Worm (Caenorhabditis elegans) whole organism, L1 larva: ENCODE measurements around the gene asm-1.
A peak's percentile ranks its signal among the peaks of the same experiment; 100 is the strongest.

Source experiments
- C04F5.9 ChIP-seq: sonication (generic microtip); optimal IDR thresholded peaks from 2 replicates; lab custom pipeline; 2016; ENCODE audit warnings: missing genetic modification characterization, missing compliant biosample characterization
- C34B4.2 ChIP-seq: sonication (generic microtip); optimal IDR thresholded peaks from 2 replicates; lab custom pipeline; 2017; ENCODE audit warnings: mild to moderate bottlenecking, missing genetic modification characterization, missing compliant biosample characterization
- Y116A8C.19 ChIP-seq: sonication (generic microtip); optimal IDR thresholded peaks from 2 replicates; lab custom pipeline; 2016; ENCODE audit warnings: missing compliant biosample characterization, missing genetic modification characterization, borderline replicate concordance
- aha-1 ChIP-seq: fragments of 150-350 bp; optimal IDR thresholded peaks from 2 replicates; lab custom pipeline; 2014; ENCODE audit warnings: missing biosample characterization, missing genetic modification characterization
- blmp-1 ChIP-seq: fragments of 150-350 bp; optimal IDR thresholded peaks from 2 replicates; lab custom pipeline; 2014; ENCODE audit warnings: missing biosample characterization, missing genetic modification characterization
- ceh-63 ChIP-seq: fragments of 200-800 bp; sonication (Bioruptor generic); optimal IDR thresholded peaks from 2 replicates; lab custom pipeline; 2018; ENCODE audit warnings: mild to moderate bottlenecking, missing genetic modification characterization, missing compliant biosample characterization
- ceh-8 ChIP-seq: fragments of 200-800 bp; sonication (Bioruptor generic); optimal IDR thresholded peaks from 2 replicates; lab custom pipeline; 2018; ENCODE audit warnings: mild to moderate bottlenecking, missing genetic modification characterization, moderate library complexity, missing compliant biosample characterization
- ceh-88 ChIP-seq: fragments of 200-800 bp; sonication (Bioruptor generic); IDR thresholded peaks from 2 replicates; pipeline ENCODE4 v1.3.6; 2022; ENCODE audit warnings: missing genetic modification characterization, missing compliant biosample characterization
- ces-1 ChIP-seq: fragments of 150-350 bp; optimal IDR thresholded peaks from 2 replicates; lab custom pipeline; 2014; ENCODE audit warnings: missing biosample characterization, missing genetic modification reagents, missing genetic modification characterization
- dpl-1 ChIP-seq, 3 experiments: fragments of 150-350 bp in 2 of 3; sonication (generic microtip) in 1 of 3; optimal IDR thresholded peaks; 2 replicates each; lab custom pipeline; 2014 to 2017; ENCODE audit warnings: missing biosample characterization in 3 of 3, missing genetic modification characterization in 3 of 3, missing genetic modification reagents in 3 of 3
- dsc-1 ChIP-seq: sonication (generic microtip); optimal IDR thresholded peaks from 2 replicates; lab custom pipeline; 2016; ENCODE audit warnings: mild to moderate bottlenecking, missing genetic modification characterization, missing compliant biosample characterization
- efl-1 ChIP-seq, 4 experiments: fragments of 150-350 bp; optimal IDR thresholded peaks in 3 of 4; peaks in 1 of 4; 1 replicate in 1 of 4; 2 replicates in 3 of 4; lab custom pipeline; 2014; ENCODE audit warnings: missing biosample characterization in 2 of 4, missing genetic modification characterization in 2 of 4, missing genetic modification reagents in 2 of 4
- elt-2 ChIP-seq: sonication (generic microtip); optimal IDR thresholded peaks from 2 replicates; lab custom pipeline; 2016; ENCODE audit warnings: missing genetic modification characterization, mild to moderate bottlenecking, inconsistent platforms, missing compliant biosample characterization, missing genetic modification reagents
- elt-3 ChIP-seq, 6 experiments: fragments of 150-350 bp in 1 of 6; sonication (generic microtip); optimal IDR thresholded peaks; 2 replicates each; lab custom pipeline; 2017 to 2018; ENCODE audit warnings: missing biosample characterization in 6 of 6, missing genetic modification characterization in 6 of 6, inconsistent platforms in 1 of 6
- fkh-4 ChIP-seq: sonication (generic microtip); optimal IDR thresholded peaks from 2 replicates; lab custom pipeline; 2016; ENCODE audit warnings: missing compliant biosample characterization, missing genetic modification characterization, borderline replicate concordance
- grh-1 ChIP-seq: fragments of 200-800 bp; sonication (Bioruptor generic); IDR thresholded peaks from 2 replicates; pipeline ENCODE4 v1.3.6; 2022; ENCODE audit warnings: missing genetic modification reagents, missing genetic modification characterization, missing compliant biosample characterization
- hlh-17 ChIP-seq: fragments of 200-800 bp; sonication (Bioruptor generic); optimal IDR thresholded peaks from 2 replicates; lab custom pipeline; 2018; ENCODE audit warnings: missing genetic modification characterization, mild to moderate bottlenecking, missing compliant biosample characterization, moderate library complexity, borderline replicate concordance
- hpl-2 ChIP-seq: fragments of 150-350 bp; optimal IDR thresholded peaks from 2 replicates; lab custom pipeline; 2014; ENCODE audit warnings: missing biosample characterization, missing genetic modification reagents, missing genetic modification characterization
- irx-1 ChIP-seq: sonication (generic microtip); optimal IDR thresholded peaks from 2 replicates; lab custom pipeline; 2016; ENCODE audit warnings: missing genetic modification characterization, missing compliant biosample characterization
- isw-1 ChIP-seq: fragments of 200-800 bp; sonication (Bioruptor generic); IDR thresholded peaks from 2 replicates; pipeline ENCODE4 v1.3.6; 2022; ENCODE audit warnings: missing genetic modification characterization, missing compliant biosample characterization
- lin-13 ChIP-seq: fragments of 150-350 bp; optimal IDR thresholded peaks from 2 replicates; lab custom pipeline; 2014; ENCODE audit warnings: missing biosample characterization, missing genetic modification reagents, missing genetic modification characterization
- lin-14 ChIP-seq: fragments of 200-800 bp; sonication (Bioruptor generic); optimal IDR thresholded peaks from 2 replicates; lab custom pipeline; 2018; ENCODE audit warnings: mild to moderate bottlenecking, missing genetic modification characterization, moderate library complexity, missing compliant biosample characterization
- lin-39 ChIP-seq: fragments of 150-350 bp; optimal IDR thresholded peaks from 2 replicates; lab custom pipeline; 2014; ENCODE audit warnings: missing biosample characterization, missing genetic modification reagents, missing genetic modification characterization
- lir-3 ChIP-seq: sonication (generic microtip); optimal IDR thresholded peaks from 2 replicates; lab custom pipeline; 2016; ENCODE audit warnings: mild to moderate bottlenecking, missing genetic modification characterization, moderate library complexity, missing compliant biosample characterization; ENCODE audit not compliant: poor library complexity
- nhr-19 ChIP-seq: fragments of 200-800 bp; sonication (Bioruptor generic); conservative IDR thresholded peaks from 2 replicates; pipeline ENCODE4 v1.3.6; 2022; ENCODE audit warnings: missing genetic modification characterization, missing compliant biosample characterization
- nhr-20 ChIP-seq: sonication (generic microtip); optimal IDR thresholded peaks from 2 replicates; lab custom pipeline; 2016; ENCODE audit warnings: mild to moderate bottlenecking, missing genetic modification characterization, missing compliant biosample characterization
- nhr-237 ChIP-seq: fragments of 150-350 bp; optimal IDR thresholded peaks from 2 replicates; lab custom pipeline; 2014; ENCODE audit warnings: missing biosample characterization, missing genetic modification characterization
- nhr-28 ChIP-seq: fragments of 150-350 bp; optimal IDR thresholded peaks from 2 replicates; lab custom pipeline; 2014; ENCODE audit warnings: missing biosample characterization, missing genetic modification characterization
- nhr-47 ChIP-seq: sonication (generic microtip); optimal IDR thresholded peaks from 2 replicates; lab custom pipeline; 2016; ENCODE audit warnings: mild to moderate bottlenecking, missing genetic modification characterization, moderate library complexity, missing compliant biosample characterization
- nhr-71 ChIP-seq: sonication (generic microtip); optimal IDR thresholded peaks from 2 replicates; lab custom pipeline; 2016; ENCODE audit warnings: mild to moderate bottlenecking, missing genetic modification characterization, moderate library complexity, missing compliant biosample characterization
- nhr-76 ChIP-seq: sonication (generic microtip); optimal IDR thresholded peaks from 2 replicates; lab custom pipeline; 2017; ENCODE audit warnings: missing biosample characterization, missing genetic modification characterization
- nhr-84 ChIP-seq: sonication (generic microtip); optimal IDR thresholded peaks from 2 replicates; lab custom pipeline; 2017; ENCODE audit warnings: missing biosample characterization, missing genetic modification characterization
- nhr-85 ChIP-seq: sonication (generic microtip); peaks from one replicate; lab custom pipeline; 2016; ENCODE audit warnings: missing genetic modification characterization, inconsistent platforms, missing compliant biosample characterization
- nhr-90 ChIP-seq: sonication (generic microtip); optimal IDR thresholded peaks from 2 replicates; lab custom pipeline; 2016; ENCODE audit warnings: mild to moderate bottlenecking, missing genetic modification characterization, missing compliant biosample characterization; ENCODE audit not compliant: poor library complexity
- pag-3 ChIP-seq: sonication (generic microtip); optimal IDR thresholded peaks from 2 replicates; lab custom pipeline; 2017; ENCODE audit warnings: missing genetic modification characterization, mild to moderate bottlenecking, missing compliant biosample characterization, antibody characterized with exemption, borderline replicate concordance; ENCODE audit not compliant: insufficient read depth
- pax-3 ChIP-seq: fragments of 200-800 bp; sonication (Bioruptor generic); optimal IDR thresholded peaks from 2 replicates; lab custom pipeline; 2018; ENCODE audit warnings: mild to moderate bottlenecking, missing genetic modification characterization, moderate library complexity, missing compliant biosample characterization
- pqm-1 ChIP-seq: sonication (generic microtip); optimal IDR thresholded peaks from 3 replicates; lab custom pipeline; 2017; ENCODE audit warnings: missing biosample characterization, missing genetic modification characterization
- rnt-1 ChIP-seq: sonication (generic microtip); optimal IDR thresholded peaks from 2 replicates; lab custom pipeline; 2016; ENCODE audit warnings: mild to moderate bottlenecking, missing genetic modification characterization, moderate library complexity, missing compliant biosample characterization
- skn-1 ChIP-seq: fragments of 150-350 bp; optimal IDR thresholded peaks from 2 replicates; lab custom pipeline; 2014; ENCODE audit warnings: missing biosample characterization, missing genetic modification characterization
- sptf-1 ChIP-seq: fragments of 150-350 bp; optimal IDR thresholded peaks from 2 replicates; lab custom pipeline; 2014; ENCODE audit warnings: missing biosample characterization, missing genetic modification characterization
- swsn-7 ChIP-seq: sonication (generic microtip); optimal IDR thresholded peaks from 2 replicates; lab custom pipeline; 2016; ENCODE audit warnings: missing genetic modification characterization, missing compliant biosample characterization
- unc-98 ChIP-seq: fragments of 200-800 bp; sonication (Bioruptor generic); IDR thresholded peaks from 2 replicates; pipeline ENCODE4 v1.3.6; 2022; ENCODE audit warnings: missing genetic modification characterization, missing compliant biosample characterization
- vab-15 ChIP-seq: sonication (generic microtip); optimal IDR thresholded peaks from 2 replicates; lab custom pipeline; 2017; ENCODE audit warnings: missing genotype, mild to moderate bottlenecking, missing genetic modification characterization, missing compliant biosample characterization
- xbp-1 ChIP-seq: sonication (generic microtip); optimal IDR thresholded peaks from 2 replicates; lab custom pipeline; 2016; ENCODE audit warnings: missing genetic modification characterization, missing compliant biosample characterization
- zag-1 ChIP-seq: fragments of 150-350 bp; optimal IDR thresholded peaks from 2 replicates; lab custom pipeline; 2014; ENCODE audit warnings: missing biosample characterization, missing genetic modification characterization

asm-1 gene

ce11 chrII:6870803-6871202 lies 39.1 kb upstream of the asm-1 start, which contains the start of gene clhm-1:
TSS of gene clhm-1 (minus strand) at chrII:6871009.
- TF ChIP-seq nhr-84 (no peak), rnt-1 (tag; lab: Kevin White, UChicago) (peak; percentile 24), dsc-1 (tag; lab: Kevin White, UChicago) (no peak), dpl-1 (GFP tag; optimal IDR thresholded peaks at IDR 0.05; lab: Kevin White, UChicago) (no peak), Y116A8C.19 (no peak)

ce11 chrII:6872493-6872892 lies 37.4 kb upstream of the asm-1 start, which contains the start of gene C44B7.5:
TSS of gene C44B7.5 (minus strand) at chrII:6872593.
- no peak for TF ChIP-seq pag-3
- TF ChIP-seq swsn-7 (tag; lab: Kevin White, UChicago), result no peak
- TF ChIP-seq nhr-85 (tag; lab: Kevin White, UChicago), result no peak
- no peak for TF ChIP-seq C04F5.9 (tag; lab: Kevin White, UChicago)
- TF ChIP-seq hlh-17, result no peak
- no peak for TF ChIP-seq lin-14
- TF ChIP-seq ces-1 (GFP tag; lab: Kevin White, UChicago), result no peak

- no peak for TF ChIP-seq ceh-88 (GFP tag; lab: Robert Waterston, UW)
- no peak for TF ChIP-seq ces-1 (GFP tag; lab: Kevin White, UChicago)
- TF ChIP-seq isw-1 (GFP tag; lab: Robert Waterston, UW), result no peak
- TF ChIP-seq nhr-90 (tag; lab: Kevin White, UChicago), result no peak
- no peak for TF ChIP-seq lin-13 (GFP tag; lab: Kevin White, UChicago)
- peak in 1 of 6 experiments; percentile 53 for TF ChIP-seq elt-3 (tag; optimal IDR thresholded peaks at IDR 0.05; lab: Kevin White, UChicago)
- TF ChIP-seq nhr-47 (tag; lab: Kevin White, UChicago), result no peak
- TF ChIP-seq lin-14, result peak; percentile 13
Observed at ce11 chrII:6876957-6877356, 32.9 kb upstream of the asm-1 start, which contains the start of gene slc-36.5. TSS of gene slc-36.5 (minus strand) at chrII:6877057.

ce11 chrII:6877881-6878280 lies 32.0 kb upstream of the asm-1 start:
- TF ChIP-seq aha-1 (tag; lab: Kevin White, UChicago), result no peak
- peak; percentile 29 for TF ChIP-seq lin-14
- peak; percentile 14 for TF ChIP-seq nhr-20 (tag; lab: Kevin White, UChicago)
- no peak for TF ChIP-seq unc-98 (GFP tag; lab: Robert Waterston, UW)
- TF ChIP-seq hpl-2, result no peak
- no peak for TF ChIP-seq zag-1 (tag; lab: Kevin White, UChicago)
- no peak for TF ChIP-seq lir-3 (tag; lab: Kevin White, UChicago)
- TF ChIP-seq ceh-8 (GFP tag; lab: Kevin White, UChicago), result no peak
- TF ChIP-seq nhr-19 (GFP tag; lab: Robert Waterston, UW), result no peak
- no peak for TF ChIP-seq lin-39 (tag; lab: Kevin White, UChicago)
- no peak for TF ChIP-seq irx-1 (tag; lab: Kevin White, UChicago)
- TF ChIP-seq efl-1 (optimal IDR thresholded peaks at IDR 0.05; lab: Kevin White, UChicago), result no peak
- TF ChIP-seq efl-1 (GFP tag; optimal IDR thresholded peaks at IDR 0.05 in 1 of 2; lab: Kevin White, UChicago), result no peak
- peak; percentile 62 for TF ChIP-seq vab-15
- no peak for TF ChIP-seq hlh-17
- no peak for TF ChIP-seq ceh-88 (GFP tag; lab: Robert Waterston, UW)
- no peak for TF ChIP-seq C04F5.9 (tag; lab: Kevin White, UChicago)
- peak; percentile 22 for TF ChIP-seq nhr-71 (tag; lab: Kevin White, UChicago)
- no peak for TF ChIP-seq nhr-47 (tag; lab: Kevin White, UChicago)
- TF ChIP-seq nhr-237 (tag; lab: Kevin White, UChicago), result no peak
- TF ChIP-seq ceh-63 (GFP tag; lab: Kevin White, UChicago), result no peak
- TF ChIP-seq swsn-7 (tag; lab: Kevin White, UChicago), result no peak
- no peak for TF ChIP-seq skn-1 (tag; lab: Kevin White, UChicago)
- TF ChIP-seq sptf-1 (tag; lab: Kevin White, UChicago), result no peak
- TF ChIP-seq fkh-4 (tag; lab: Kevin White, UChicago), result no peak
- TF ChIP-seq pqm-1, result no peak
- no peak for TF ChIP-seq nhr-76 (tag; lab: Kevin White, UChicago)
- no peak for TF ChIP-seq nhr-28 (tag; lab: Kevin White, UChicago)
- TF ChIP-seq elt-2 (tag; lab: Kevin White, UChicago), result no peak
- TF ChIP-seq C34B4.2 (tag; lab: Kevin White, UChicago), result no peak
- TF ChIP-seq blmp-1 (tag; lab: Kevin White, UChicago), result peak; percentile 37
- TF ChIP-seq xbp-1 (tag; lab: Kevin White, UChicago), result no peak
- no peak for TF ChIP-seq pax-3 (tag; lab: Kevin White, UChicago)
- peak; percentile 35; the same call in 1 of the 2 replicates for TF ChIP-seq grh-1 (GFP tag; lab: Robert Waterston, UW)
